Worm (Caenorhabditis elegans): ENCODE results near the gene B0035.18.

ce11 chrIV:11332751-11333150 is 12.6 kb downstream of the B0035.18 start, which contains the start of gene sart-3:
- TF ChIP-seq elt-2 (tag; optimal IDR thresholded peaks at IDR 0.05) (no peak), lin-15B (tag; optimal IDR thresholded peaks at IDR 0.05) (no peak)
